Worm (Caenorhabditis elegans) whole organism, early embryonic: ENCODE results near the gene F44E7.7.

ENCODE experiments used
- aly-1 ChIP-seq: sonication (generic microtip); optimal IDR thresholded peaks from 2 replicates; lab custom pipeline; 2016; ENCODE audit warnings: missing genetic modification characterization, missing compliant biosample characterization
- ama-1 ChIP-seq: fragments of 150-350 bp; optimal IDR thresholded peaks from 2 replicates; lab custom pipeline; 2014
- ets-7 ChIP-seq: sonication (generic microtip); optimal IDR thresholded peaks from 2 replicates; lab custom pipeline; 2016; ENCODE audit warnings: missing genotype, missing genetic modification characterization, missing compliant biosample characterization
- flt-1 ChIP-seq: fragments of 200-800 bp; sonication (Bioruptor generic); IDR thresholded peaks from 2 replicates; pipeline ENCODE4 v1.3.6; 2022; ENCODE audit warnings: missing genetic modification characterization, missing compliant biosample characterization
- hmbx-1 ChIP-seq: sonication (generic microtip); optimal IDR thresholded peaks from 2 replicates; lab custom pipeline; 2016; ENCODE audit warnings: mild to moderate bottlenecking, missing genetic modification characterization, missing compliant biosample characterization
- hmg-4 ChIP-seq: fragments of 200-800 bp; sonication (Bioruptor generic); optimal IDR thresholded peaks from 2 replicates; lab custom pipeline; 2018; ENCODE audit warnings: mild to moderate bottlenecking, missing genetic modification characterization, missing compliant biosample characterization

ce11 chrV:5805467-5805866 lies 20.2 kb upstream of the F44E7.7 start, which contains the start of gene ZC250.5:
- no peak for TF ChIP-seq aly-1 (tag; lab: Kevin White, UChicago)
- no peak for TF ChIP-seq hmg-4 (GFP tag; lab: Kevin White, UChicago)
- TF ChIP-seq ama-1 (lab: Kevin White, UChicago): no peak
- no peak for TF ChIP-seq flt-1 (GFP tag; lab: Robert Waterston, UW)
- no peak for TF ChIP-seq hmbx-1 (tag; lab: Kevin White, UChicago)
- no peak for TF ChIP-seq ets-7 (tag; lab: Kevin White, UChicago)
